Worm (Caenorhabditis elegans) whole organism, young adult: Measurements from ENCODE around the gene pigq-1.

Experiments used
- B0035.1 ChIP-seq: sonication (generic microtip); optimal IDR thresholded peaks from 2 replicates; lab custom pipeline; 2016; ENCODE audit warnings: missing genetic modification characterization, mild to moderate bottlenecking, missing compliant biosample characterization, missing genotype, missing genetic modification reagents
- C06A6.2 ChIP-seq: fragments of 200-800 bp; sonication (Bioruptor generic); conservative IDR thresholded peaks from 2 replicates; pipeline ENCODE4 v1.3.6; 2022; ENCODE audit warnings: missing genetic modification characterization, missing compliant biosample characterization
- C17E4.6 ChIP-seq: fragments of 200-800 bp; sonication (Bioruptor generic); IDR thresholded peaks from 2 replicates; pipeline ENCODE4 v1.3.6; 2022; ENCODE audit warnings: missing genetic modification reagents, missing genetic modification characterization, missing compliant biosample characterization
- F22D6.2 ChIP-seq: sonication (generic microtip); optimal IDR thresholded peaks from 2 replicates; lab custom pipeline; 2016; ENCODE audit warnings: mild to moderate bottlenecking, missing genetic modification characterization, missing compliant biosample characterization
- F39B2.1 ChIP-seq: fragments of 200-800 bp; sonication (Bioruptor generic); IDR thresholded peaks from 2 replicates; pipeline ENCODE4 v1.3.6; 2022; ENCODE audit warnings: missing genetic modification reagents, missing genetic modification characterization, missing compliant biosample characterization
- T07F8.4 ChIP-seq: sonication (generic microtip); optimal IDR thresholded peaks from 2 replicates; lab custom pipeline; 2016; ENCODE audit warnings: mild to moderate bottlenecking, missing genetic modification characterization, moderate library complexity, missing compliant biosample characterization
- T26A5.8 ChIP-seq: sonication (generic microtip); optimal IDR thresholded peaks from 2 replicates; lab custom pipeline; 2016; ENCODE audit warnings: missing genetic modification characterization, missing compliant biosample characterization
- Y95B8A.8 ChIP-seq: fragments of 200-800 bp; sonication (Bioruptor generic); IDR thresholded peaks from 2 replicates; pipeline ENCODE4 v1.3.6; 2022; ENCODE audit warnings: missing genetic modification reagents, missing genetic modification characterization, missing compliant biosample characterization
- akir-1 ChIP-seq: fragments of 200-800 bp; sonication (Bioruptor generic); optimal IDR thresholded peaks from 2 replicates; lab custom pipeline; 2018; ENCODE audit warnings: mild to moderate bottlenecking, missing genetic modification characterization, moderate library complexity, missing compliant biosample characterization
- ama-1 ChIP-seq, 3 experiments: fragments of 150-350 bp in 1 of 3; sonication (generic microtip) in 2 of 3; optimal IDR thresholded peaks; 2 replicates each; lab custom pipeline; 2014 to 2018; ENCODE audit warnings: missing biosample characterization in 2 of 3, missing genetic modification characterization in 2 of 3, missing genetic modification reagents in 2 of 3
- athp-1 ChIP-seq: sonication (generic microtip); optimal IDR thresholded peaks from 2 replicates; lab custom pipeline; 2017; ENCODE audit warnings: mild to moderate bottlenecking, missing genetic modification characterization, missing compliant biosample characterization
- attf-3 ChIP-seq: fragments of 200-800 bp; sonication (Bioruptor generic); conservative IDR thresholded peaks from 2 replicates; pipeline ENCODE4 v1.3.6; 2022; ENCODE audit warnings: missing genetic modification reagents, missing genetic modification characterization, missing compliant biosample characterization
- bed-1 ChIP-seq: fragments of 200-800 bp; sonication (Bioruptor generic); IDR thresholded peaks from 2 replicates; pipeline ENCODE4 v1.3.6; 2022; ENCODE audit warnings: missing genetic modification reagents, missing genetic modification characterization, missing compliant biosample characterization
- bed-2 ChIP-seq: fragments of 200-800 bp; sonication (Bioruptor generic); IDR thresholded peaks from 2 replicates; pipeline ENCODE4 v1.3.6; 2022; ENCODE audit warnings: missing genetic modification reagents, missing genetic modification characterization, missing compliant biosample characterization
- cebp-1 ChIP-seq, 2 experiments: fragments of 200-800 bp in 1 of 2; sonication (Bioruptor generic) in 1 of 2; sonication (generic microtip) in 1 of 2; IDR thresholded peaks in 1 of 2; optimal IDR thresholded peaks in 1 of 2; 2 replicates each; pipeline versions ENCODE4 v1.3.6 to Lab custom; 2017 to 2022; ENCODE audit warnings: missing compliant biosample characterization in 2 of 2, missing genetic modification characterization in 2 of 2, mild to moderate bottlenecking in 1 of 2, missing genetic modification reagents in 1 of 2, moderate library complexity in 1 of 2
- ceh-40 ChIP-seq: fragments of 200-800 bp; sonication (Bioruptor generic); IDR thresholded peaks from 2 replicates; pipeline ENCODE4 v1.3.6; 2022; ENCODE audit warnings: missing genetic modification characterization, missing compliant biosample characterization
- dox-1 ChIP-seq: fragments of 200-800 bp; sonication (Bioruptor generic); IDR thresholded peaks from 2 replicates; pipeline ENCODE4 v1.3.6; 2022; ENCODE audit warnings: missing genetic modification reagents, missing genetic modification characterization, missing compliant biosample characterization
- efl-1 ChIP-seq: fragments of 150-350 bp; optimal IDR thresholded peaks from 2 replicates; lab custom pipeline; 2014; ENCODE audit warnings: missing biosample characterization, missing genetic modification reagents, missing genetic modification characterization
- ekl-4 ChIP-seq: fragments of 200-800 bp; sonication (Bioruptor generic); IDR thresholded peaks from 2 replicates; pipeline ENCODE4 v1.3.6; 2022; ENCODE audit warnings: missing genetic modification reagents, missing genetic modification characterization, missing compliant biosample characterization
- ets-4 ChIP-seq: fragments of 200-800 bp; sonication (Bioruptor generic); optimal IDR thresholded peaks from 2 replicates; lab custom pipeline; 2018; ENCODE audit warnings: mild to moderate bottlenecking, missing genetic modification characterization, missing compliant biosample characterization
- fkh-3 ChIP-seq: sonication (generic microtip); optimal IDR thresholded peaks from 2 replicates; lab custom pipeline; 2016; ENCODE audit warnings: mild to moderate bottlenecking, missing genetic modification characterization, missing compliant biosample characterization
- hrde-1 ChIP-seq: sonication (generic microtip); optimal IDR thresholded peaks from 2 replicates; lab custom pipeline; 2016; ENCODE audit warnings: missing genetic modification characterization, mild to moderate bottlenecking, missing compliant biosample characterization, moderate library complexity, missing genotype, missing genetic modification reagents, borderline replicate concordance
- hsf-1 ChIP-seq: fragments of 200-800 bp; sonication (Bioruptor generic); IDR thresholded peaks from 2 replicates; pipeline ENCODE4 v1.3.6; 2022; ENCODE audit warnings: missing genetic modification reagents, missing genetic modification characterization, missing compliant biosample characterization
- lag-1 ChIP-seq: fragments of 200-800 bp; sonication (Bioruptor generic); IDR thresholded peaks from 2 replicates; pipeline ENCODE4 v1.3.6; 2022; ENCODE audit warnings: missing genetic modification reagents, missing genetic modification characterization, missing compliant biosample characterization
- let-526 ChIP-seq: fragments of 200-800 bp; sonication (Bioruptor generic); IDR thresholded peaks from 2 replicates; pipeline ENCODE4 v1.3.6; 2022; ENCODE audit warnings: missing genetic modification reagents, missing genetic modification characterization, missing compliant biosample characterization
- lin-40 ChIP-seq: sonication (generic microtip); optimal IDR thresholded peaks from 2 replicates; lab custom pipeline; 2016; ENCODE audit warnings: missing genetic modification characterization, mild to moderate bottlenecking, missing compliant biosample characterization, missing genotype, missing genetic modification reagents
- madf-10 ChIP-seq: sonication (generic microtip); optimal IDR thresholded peaks from 2 replicates; lab custom pipeline; 2016; ENCODE audit warnings: mild to moderate bottlenecking, missing genetic modification characterization, missing compliant biosample characterization
- madf-3 ChIP-seq: fragments of 200-800 bp; sonication (Bioruptor generic); IDR thresholded peaks from 2 replicates; pipeline ENCODE4 v1.3.6; 2022; ENCODE audit warnings: missing genetic modification reagents, missing genetic modification characterization, missing compliant biosample characterization
- madf-6 ChIP-seq: fragments of 200-800 bp; sonication (Bioruptor generic); IDR thresholded peaks from 2 replicates; pipeline ENCODE4 v1.3.6; 2022; ENCODE audit warnings: missing genetic modification reagents, missing genetic modification characterization, missing compliant biosample characterization
- mcd-1 ChIP-seq: fragments of 200-800 bp; sonication (Bioruptor generic); IDR thresholded peaks from 2 replicates; pipeline ENCODE4 v1.3.6; 2022; ENCODE audit warnings: missing genetic modification reagents, missing genetic modification characterization, missing compliant biosample characterization
- mel-28 ChIP-seq: sonication (generic microtip); optimal IDR thresholded peaks from 2 replicates; lab custom pipeline; 2016; ENCODE audit warnings: borderline replicate concordance, mild to moderate bottlenecking, missing genetic modification characterization, missing compliant biosample characterization
- nfyb-1 ChIP-seq: fragments of 200-800 bp; sonication (Bioruptor generic); IDR thresholded peaks from 2 replicates; pipeline ENCODE4 v1.3.6; 2022; ENCODE audit warnings: missing genetic modification reagents, missing genetic modification characterization, missing compliant biosample characterization
- nhr-27 ChIP-seq: fragments of 200-800 bp; sonication (Bioruptor generic); optimal IDR thresholded peaks from 2 replicates; lab custom pipeline; 2018; ENCODE audit warnings: mild to moderate bottlenecking, missing genetic modification characterization, moderate library complexity, missing compliant biosample characterization
- nhr-80 ChIP-seq: sonication (generic microtip); optimal IDR thresholded peaks from 2 replicates; lab custom pipeline; 2016; ENCODE audit warnings: missing genetic modification characterization, missing compliant biosample characterization
- pha-4 ChIP-seq: fragments of 150-350 bp; sonication (generic microtip); optimal IDR thresholded peaks from 2 replicates; lab custom pipeline; 2014; ENCODE audit warnings: missing biosample characterization, missing genetic modification reagents, missing genetic modification characterization
- repo-1 ChIP-seq: sonication (generic microtip); optimal IDR thresholded peaks from 2 replicates; lab custom pipeline; 2017; ENCODE audit warnings: mild to moderate bottlenecking, missing genetic modification characterization, missing compliant biosample characterization
- rpc-1 ChIP-seq, 2 experiments: fragments of 150-350 bp in 1 of 2; sonication (generic microtip) in 1 of 2; optimal IDR thresholded peaks; 2 replicates each; lab custom pipeline; 2014 to 2018; ENCODE audit warnings: missing biosample characterization in 1 of 2, missing genetic modification characterization in 1 of 2, missing genetic modification reagents in 1 of 2, missing genotype in 1 of 2
- sea-2 ChIP-seq: fragments of 200-800 bp; sonication (Bioruptor generic); IDR thresholded peaks from 2 replicates; pipeline ENCODE4 v1.3.6; 2022; ENCODE audit warnings: missing genetic modification characterization, missing compliant biosample characterization
- snpc-1.1 ChIP-seq: sonication (generic microtip); optimal IDR thresholded peaks from 2 replicates; lab custom pipeline; 2017; ENCODE audit warnings: missing genetic modification characterization, mild to moderate bottlenecking, missing compliant biosample characterization, antibody characterized with exemption, moderate library complexity, missing genotype, missing genetic modification reagents; ENCODE audit not compliant: insufficient read depth
- somi-1 ChIP-seq: fragments of 200-800 bp; sonication (Bioruptor generic); optimal IDR thresholded peaks from 2 replicates; lab custom pipeline; 2018; ENCODE audit warnings: mild to moderate bottlenecking, missing genetic modification characterization, missing compliant biosample characterization
- unc-130 ChIP-seq: sonication (generic microtip); optimal IDR thresholded peaks from 2 replicates; lab custom pipeline; 2016; ENCODE audit warnings: missing genetic modification reagents, missing genetic modification characterization, missing compliant biosample characterization
- zfh-2 ChIP-seq: fragments of 200-800 bp; sonication (Bioruptor generic); conservative IDR thresholded peaks from 2 replicates; pipeline ENCODE4 v1.3.6; 2022; ENCODE audit warnings: missing genetic modification reagents, missing genetic modification characterization, missing compliant biosample characterization
- ztf-25 ChIP-seq: fragments of 200-800 bp; sonication (Bioruptor generic); IDR thresholded peaks from 2 replicates; pipeline ENCODE4 v1.3.6; 2022; ENCODE audit warnings: missing genetic modification reagents, missing genetic modification characterization, missing compliant biosample characterization
- ztf-26 ChIP-seq: sonication (generic microtip); optimal IDR thresholded peaks from 2 replicates; lab custom pipeline; 2017; ENCODE audit warnings: missing genetic modification characterization, missing compliant biosample characterization
- ztf-28 ChIP-seq: fragments of 200-800 bp; sonication (Bioruptor generic); IDR thresholded peaks from 2 replicates; pipeline ENCODE4 v1.3.6; 2022; ENCODE audit warnings: missing genetic modification reagents, missing genetic modification characterization, missing compliant biosample characterization
- ztf-3 ChIP-seq: fragments of 200-800 bp; sonication (Bioruptor generic); optimal IDR thresholded peaks from 2 replicates; lab custom pipeline; 2018; ENCODE audit warnings: mild to moderate bottlenecking, missing genetic modification characterization, missing compliant biosample characterization

Gene pigq-1

DNA sequence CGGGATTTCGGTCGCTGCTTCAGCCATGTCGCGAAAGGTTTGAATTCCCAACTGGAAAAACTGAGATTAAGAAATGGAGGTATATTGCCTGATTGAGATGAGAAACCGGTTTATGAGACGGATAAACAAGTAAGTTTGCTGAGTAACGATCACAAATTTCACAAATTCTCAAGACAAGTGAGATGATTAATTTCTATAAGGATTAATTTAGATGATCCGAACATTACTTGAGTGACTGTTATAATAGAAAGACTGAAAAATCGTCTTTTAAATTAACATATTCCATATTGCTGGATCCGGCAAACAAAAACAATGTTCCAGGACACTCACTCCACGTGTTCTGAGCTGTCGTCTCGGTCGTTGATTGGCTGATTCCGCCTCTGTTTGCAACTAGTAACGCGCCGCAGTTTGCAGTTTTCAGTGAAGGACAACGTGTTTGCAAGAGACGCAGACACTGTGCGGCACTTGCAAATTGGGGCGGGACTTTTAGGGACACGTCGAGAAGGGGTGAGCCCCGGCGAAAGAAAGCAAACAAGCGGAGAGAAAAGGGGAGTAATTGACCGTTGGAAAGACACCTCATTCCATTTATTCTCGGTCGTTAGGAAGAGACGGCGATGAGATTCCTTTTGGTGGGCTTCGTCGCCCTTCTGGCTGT is 28.1 kb downstream of the pigq-1 start, which contains the start of the genes imp-2 and enpl-1 (continued):
- no peak for TF ChIP-seq rpc-1 (optimal IDR thresholded peaks at IDR 0.05; lab: Kevin White, UChicago)
- TF ChIP-seq rpc-1 (tag; optimal IDR thresholded peaks at IDR 0.05; lab: Kevin White, UChicago): peak; percentile 5
- TF ChIP-seq akir-1 (GFP tag; lab: Kevin White, UChicago): peak; percentile 37
- no peak for TF ChIP-seq lag-1 (GFP tag; lab: Robert Waterston, UW)
- TF ChIP-seq F39B2.1 (GFP tag; lab: Robert Waterston, UW): no peak
- TF ChIP-seq ztf-3: no peak
- TF ChIP-seq ztf-26 (tag; lab: Kevin White, UChicago): peak; percentile 37
- peak; percentile 51 for TF ChIP-seq F22D6.2
- no peak for TF ChIP-seq bed-1 (GFP tag; lab: Robert Waterston, UW)
- TF ChIP-seq ztf-28 (GFP tag; lab: Robert Waterston, UW): no peak
- TF ChIP-seq ama-1 (optimal IDR thresholded peaks at IDR 0.05; lab: Kevin White, UChicago): no peak
- peak in 1 of 2 experiments; percentile 41 for TF ChIP-seq ama-1 (GFP tag; optimal IDR thresholded peaks at IDR 0.05; lab: Kevin White, UChicago)
- TF ChIP-seq madf-3: peak; percentile 72; the same call in 1 of the 2 replicates
- TF ChIP-seq nhr-80 (tag; lab: Kevin White, UChicago): peak; percentile 96
- TF ChIP-seq fkh-3 (tag; lab: Kevin White, UChicago): no peak
- TF ChIP-seq athp-1 (tag; lab: Kevin White, UChicago): peak; percentile 22
- TF ChIP-seq C06A6.2 (GFP tag; lab: Robert Waterston, UW): peak; percentile 80
- TF ChIP-seq nhr-27 (tag; lab: Kevin White, UChicago): no peak
- 0 out of 2 replicates have a peak, but pooled peaks have one; percentile 30 for TF ChIP-seq ztf-25 (GFP tag; lab: Robert Waterston, UW)
- no peak for TF ChIP-seq mel-28 (tag; lab: Kevin White, UChicago)
- peak; percentile 100 for TF ChIP-seq nfyb-1 (GFP tag; lab: Robert Waterston, UW)
- TF ChIP-seq cebp-1 (GFP tag; IDR thresholded peaks at IDR 0.05; lab: Robert Waterston, UW): 0 out of 2 replicates have a peak, but pooled peaks have one; percentile 12
- TF ChIP-seq cebp-1 (tag; optimal IDR thresholded peaks at IDR 0.05; lab: Kevin White, UChicago): peak; percentile 82
- TF ChIP-seq lin-40 (tag; lab: Kevin White, UChicago): peak; percentile 85
- peak; percentile 77 for TF ChIP-seq madf-10
- no peak for TF ChIP-seq ceh-40 (GFP tag; lab: Robert Waterston, UW)
- no peak for TF ChIP-seq C17E4.6 (GFP tag; lab: Robert Waterston, UW)
- peak; percentile 96 for TF ChIP-seq dox-1 (GFP tag; lab: Robert Waterston, UW)
- peak; percentile 23 for TF ChIP-seq efl-1
- TF ChIP-seq Y95B8A.8 (GFP tag; lab: Robert Waterston, UW): 0 out of 2 replicates have a peak, but pooled peaks have one; percentile 20
- no peak for TF ChIP-seq hrde-1
- TF ChIP-seq pha-4 (tag; lab: Kevin White, UChicago): no peak
- TF ChIP-seq let-526 (GFP tag; lab: Robert Waterston, UW): peak; percentile 40; the same call in 1 of the 2 replicates
- peak; percentile 80 for TF ChIP-seq ets-4
- peak; percentile 91 for TF ChIP-seq ekl-4 (GFP tag; lab: Robert Waterston, UW)
- peak; percentile 97 for TF ChIP-seq zfh-2 (GFP tag; lab: Robert Waterston, UW)
- TF ChIP-seq sea-2 (GFP tag; lab: Robert Waterston, UW): no peak
- no peak for TF ChIP-seq bed-2 (GFP tag; lab: Robert Waterston, UW)
- TF ChIP-seq mcd-1 (GFP tag; lab: Robert Waterston, UW): peak; percentile 82
- TF ChIP-seq attf-3 (GFP tag; lab: Robert Waterston, UW): no peak
- TF ChIP-seq B0035.1 (tag; lab: Kevin White, UChicago): no peak
- peak; percentile 60; the same call in 1 of the 2 replicates for TF ChIP-seq madf-6
- TF ChIP-seq T07F8.4 (tag; lab: Kevin White, UChicago): no peak
- no peak for TF ChIP-seq hsf-1 (GFP tag; lab: Robert Waterston, UW)
- no peak for TF ChIP-seq snpc-1.1 (tag; lab: Kevin White, UChicago)
- TF ChIP-seq T26A5.8: no peak
- TF ChIP-seq repo-1: no peak
- TF ChIP-seq unc-130 (GFP tag; lab: Kevin White, UChicago): no peak
- TF ChIP-seq somi-1: peak; percentile 74
